Worm (Caenorhabditis elegans): ENCODE results near the gene C50E10.2.

- no peak for TF ChIP-seq ztf-29 (GFP tag; IDR thresholded peaks at IDR 0.05)
- TF ChIP-seq med-1 (GFP tag; optimal IDR thresholded peaks at IDR 0.05; ENCODE audit: insufficient read depth): no peak
- no peak for TF ChIP-seq tab-1 (GFP tag; IDR thresholded peaks at IDR 0.05)
- no peak for TF ChIP-seq klf-2 (GFP tag; conservative IDR thresholded peaks at IDR 0.05)
- no peak for TF ChIP-seq cog-1 (tag; optimal IDR thresholded peaks at IDR 0.05)
- no peak for TF ChIP-seq T22C8.4 (GFP tag; IDR thresholded peaks at IDR 0.05)
- TF ChIP-seq ref-1 (GFP tag; conservative IDR thresholded peaks at IDR 0.05): no peak
- no peak for TF ChIP-seq flt-1 (GFP tag; IDR thresholded peaks at IDR 0.05)
These were observed 34.2 kb upstream of the C50E10.2 start for ce11 chrII:12343710-12344109.

All from whole organism, midembryonic.